Fruit fly (Drosophila melanogaster) whole organism, embryonic: ENCODE data around the gene trv.

ENCODE experiments used
- Blimp-1 ChIP-seq: fragments of 200-800 bp; sonication (Bioruptor generic); optimal IDR thresholded peaks from 3 replicates; lab custom pipeline; 2018; ENCODE audit warnings: missing biosample characterization, missing genetic modification characterization, mild to moderate bottlenecking, moderate library complexity, missing genetic modification reagents
- CG10147 ChIP-seq: fragments of 200-800 bp; sonication (Bioruptor generic); optimal IDR thresholded peaks from 2 replicates; lab custom pipeline; 2019; ENCODE audit warnings: missing biosample characterization, mild to moderate bottlenecking, missing genetic modification characterization, moderate library complexity
- CG11247 ChIP-seq: fragments of 200-800 bp; sonication (Bioruptor generic); IDR thresholded peaks from 2 replicates; pipeline ENCODE4 v1.3.6; 2022; ENCODE audit warnings: missing biosample characterization, missing genetic modification characterization
- CG11695 ChIP-seq: fragments of 200-800 bp; sonication (Bioruptor generic); IDR thresholded peaks from 3 replicates; pipeline ENCODE4 v1.3.6; 2022; ENCODE audit warnings: missing biosample characterization, missing genetic modification characterization
- CG13894 ChIP-seq: fragments of 200-800 bp; sonication (Bioruptor generic); optimal IDR thresholded peaks from 3 replicates; lab custom pipeline; 2018; ENCODE audit warnings: missing biosample characterization, mild to moderate bottlenecking, missing genetic modification characterization, moderate library complexity
- CG15514 ChIP-seq: fragments of 200-800 bp; sonication (Bioruptor generic); optimal IDR thresholded peaks from 3 replicates; lab custom pipeline; 2017; ENCODE audit warnings: missing biosample characterization, missing genetic modification characterization, mild to moderate bottlenecking, moderate library complexity, missing genetic modification reagents
- CG17802 ChIP-seq: fragments of 200-800 bp; sonication (Bioruptor generic); optimal IDR thresholded peaks from 2 replicates; lab custom pipeline; 2018; ENCODE audit warnings: missing biosample characterization, mild to moderate bottlenecking, missing genetic modification characterization, moderate library complexity
- CG18599 ChIP-seq: fragments of 200-800 bp; sonication (Bioruptor generic); optimal IDR thresholded peaks from 3 replicates; lab custom pipeline; 2017; ENCODE audit warnings: missing biosample characterization, missing genetic modification characterization, mild to moderate bottlenecking, moderate library complexity, missing genetic modification reagents
- CG2120 ChIP-seq: fragments of 200-800 bp; sonication (Bioruptor generic); optimal IDR thresholded peaks from 3 replicates; lab custom pipeline; 2016; ENCODE audit warnings: missing biosample characterization, missing genetic modification characterization
- CG2678 ChIP-seq: fragments of 200-800 bp; sonication (Bioruptor generic); optimal IDR thresholded peaks from 3 replicates; lab custom pipeline; 2019; ENCODE audit warnings: missing biosample characterization, mild to moderate bottlenecking, missing genetic modification characterization, moderate library complexity
- CG3281 ChIP-seq: fragments of 200-800 bp; sonication (Bioruptor generic); optimal IDR thresholded peaks from 3 replicates; lab custom pipeline; 2017; ENCODE audit warnings: missing biosample characterization, mild to moderate bottlenecking, missing genetic modification characterization
- CG3407 ChIP-seq: fragments of 200-800 bp; sonication (Bioruptor generic); optimal IDR thresholded peaks from 2 replicates; lab custom pipeline; 2018; ENCODE audit warnings: missing biosample characterization, mild to moderate bottlenecking, missing genetic modification characterization
- CG34376 ChIP-seq: fragments of 200-800 bp; sonication (Bioruptor generic); optimal IDR thresholded peaks from 2 replicates; lab custom pipeline; 2018; ENCODE audit warnings: missing biosample characterization, mild to moderate bottlenecking, missing genetic modification characterization
- CG7928 ChIP-seq: fragments of 200-800 bp; sonication (Bioruptor generic); optimal IDR thresholded peaks from 2 replicates; lab custom pipeline; 2017; ENCODE audit warnings: missing biosample characterization, mild to moderate bottlenecking, missing genetic modification characterization
- CrebB ChIP-seq: fragments of 200-800 bp; sonication (Bioruptor generic); optimal IDR thresholded peaks from 3 replicates; lab custom pipeline; 2018; ENCODE audit warnings: missing biosample characterization, mild to moderate bottlenecking, missing genetic modification characterization
- D19B ChIP-seq: fragments of 200-800 bp; sonication (Bioruptor generic); optimal IDR thresholded peaks from 2 replicates; lab custom pipeline; 2017; ENCODE audit warnings: missing biosample characterization, mild to moderate bottlenecking, missing genetic modification characterization
- Dbx ChIP-seq: fragments of 200-800 bp; sonication (Bioruptor generic); IDR thresholded peaks from 3 replicates; pipeline ENCODE4 v1.3.6; 2022; ENCODE audit warnings: missing biosample characterization, missing genetic modification characterization
- Dll ChIP-seq: fragments of 200-800 bp; sonication (Bioruptor generic); IDR thresholded peaks from 4 replicates; pipeline ENCODE4 v1.3.6; 2022; ENCODE audit warnings: missing biosample characterization, missing genetic modification characterization; ENCODE audit not compliant: partially characterized antibody
- Dref ChIP-seq: fragments of 200-800 bp; sonication (Bioruptor generic); IDR thresholded peaks from 2 replicates; pipeline ENCODE4 v1.3.6; 2022; ENCODE audit warnings: missing biosample characterization, missing genetic modification characterization
- E2f2 ChIP-seq: fragments of 200-800 bp; sonication (Bioruptor generic); IDR thresholded peaks from 2 replicates; pipeline ENCODE4 v1.3.6; 2022; ENCODE audit warnings: missing biosample characterization, missing genetic modification characterization
- Fer3 ChIP-seq: fragments of 200-800 bp; sonication (Bioruptor generic); optimal IDR thresholded peaks from 2 replicates; lab custom pipeline; 2018; ENCODE audit warnings: missing biosample characterization, mild to moderate bottlenecking, missing genetic modification characterization, moderate library complexity
- Hmr ChIP-seq: fragments of 200-800 bp; sonication (Bioruptor generic); optimal IDR thresholded peaks from 3 replicates; lab custom pipeline; 2017; ENCODE audit warnings: mild to moderate bottlenecking, missing biosample characterization, missing genetic modification reagents, missing genetic modification characterization
- Jarid2 ChIP-seq: fragments of 200-800 bp; sonication (Bioruptor generic); optimal IDR thresholded peaks from 3 replicates; lab custom pipeline; 2017; ENCODE audit warnings: mild to moderate bottlenecking, missing biosample characterization, missing genetic modification reagents, missing genetic modification characterization
- MTF-1 ChIP-seq: fragments of 200-800 bp; sonication (Bioruptor generic); optimal IDR thresholded peaks from 2 replicates; lab custom pipeline; 2018; ENCODE audit warnings: missing biosample characterization, mild to moderate bottlenecking, missing genetic modification characterization, borderline replicate concordance
- Oaz ChIP-seq: fragments of 200-800 bp; sonication (Bioruptor generic); IDR thresholded peaks from 2 replicates; pipeline ENCODE4 v1.3.6; 2022; ENCODE audit warnings: missing biosample characterization, missing genetic modification characterization
- Poxn ChIP-seq: fragments of 200-800 bp; sonication (Bioruptor generic); IDR thresholded peaks from 2 replicates; pipeline ENCODE4 v1.3.6; 2022; ENCODE audit warnings: missing biosample characterization, missing genetic modification characterization
- crol ChIP-seq: fragments of 200-800 bp; sonication (Bioruptor generic); IDR thresholded peaks from 2 replicates; pipeline ENCODE4 v1.3.6; 2022; ENCODE audit warnings: missing biosample characterization, missing genetic modification characterization
- cwo ChIP-seq: fragments of 200-800 bp; sonication (Bioruptor generic); optimal IDR thresholded peaks from 3 replicates; lab custom pipeline; 2017; ENCODE audit warnings: missing biosample characterization, missing genetic modification characterization, mild to moderate bottlenecking, moderate library complexity, missing genetic modification reagents
- dmrt99B ChIP-seq: fragments of 200-800 bp; sonication (Bioruptor generic); optimal IDR thresholded peaks from 2 replicates; lab custom pipeline; 2018; ENCODE audit warnings: missing biosample characterization, mild to moderate bottlenecking, missing genetic modification characterization, moderate library complexity
- emc ChIP-seq: fragments of 200-800 bp; sonication (Bioruptor generic); optimal IDR thresholded peaks from 2 replicates; lab custom pipeline; 2016; ENCODE audit warnings: missing biosample characterization, missing genetic modification characterization
- fd96Cb ChIP-seq: fragments of 200-800 bp; sonication (Bioruptor generic); optimal IDR thresholded peaks from 2 replicates; lab custom pipeline; 2018; ENCODE audit warnings: missing biosample characterization, mild to moderate bottlenecking, missing genetic modification characterization, moderate library complexity
- gcm2 ChIP-seq: fragments of 200-800 bp; sonication (Bioruptor generic); optimal IDR thresholded peaks from 2 replicates; lab custom pipeline; 2016; ENCODE audit warnings: missing biosample characterization, missing genetic modification characterization
- her ChIP-seq: fragments of 200-800 bp; sonication (Bioruptor generic); optimal IDR thresholded peaks from 2 replicates; lab custom pipeline; 2016; ENCODE audit warnings: missing biosample characterization, missing genetic modification characterization
- ind ChIP-seq: fragments of 200-800 bp; sonication (Bioruptor generic); optimal IDR thresholded peaks from 3 replicates; lab custom pipeline; 2016; ENCODE audit warnings: missing biosample characterization, missing genetic modification characterization
- prd ChIP-seq, 3 experiments: fragments of >200 bp in 2 of 3; fragments of 200-800 bp in 1 of 3; sonication (Bioruptor generic) in 1 of 3; optimal IDR thresholded peaks in 2 of 3; IDR thresholded peaks in 1 of 3; 2 replicates in 2 of 3; 3 replicates in 1 of 3; pipeline versions ENCODE4 v1.3.6 to Lab custom; 2017 to 2022; ENCODE audit warnings: missing biosample characterization in 1 of 3, missing genetic modification characterization in 1 of 3
- ranshi ChIP-seq: fragments of 200-800 bp; sonication (Bioruptor generic); IDR thresholded peaks from 2 replicates; pipeline ENCODE4 v1.3.6; 2022; ENCODE audit warnings: missing biosample characterization, missing genetic modification characterization
- row ChIP-seq: fragments of 200-800 bp; sonication (Bioruptor generic); IDR thresholded peaks from 3 replicates; pipeline ENCODE4 v1.3.6; 2022; ENCODE audit warnings: missing biosample characterization, missing genetic modification characterization
- scrt ChIP-seq: fragments of 200-800 bp; sonication (Bioruptor generic); optimal IDR thresholded peaks from 2 replicates; lab custom pipeline; 2018; ENCODE audit warnings: missing biosample characterization, mild to moderate bottlenecking, missing genetic modification characterization, moderate library complexity
- sens ChIP-seq: fragments of 200-800 bp; sonication (Bioruptor generic); peaks from one replicate; lab custom pipeline; 2016; ENCODE audit warnings: missing biosample characterization, missing genetic modification characterization
- slbo ChIP-seq: fragments of 200-800 bp; sonication (Bioruptor generic); IDR thresholded peaks from 2 replicates; pipeline ENCODE4 v1.3.6; 2022; ENCODE audit warnings: missing biosample characterization, missing genetic modification characterization
- sob ChIP-seq: fragments of 200-800 bp; sonication (Bioruptor generic); IDR thresholded peaks from 2 replicates; pipeline ENCODE4 v1.3.6; 2022; ENCODE audit warnings: missing biosample characterization, missing genetic modification characterization
- tx ChIP-seq: fragments of 200-800 bp; sonication (Bioruptor generic); optimal IDR thresholded peaks from 2 replicates; lab custom pipeline; 2016; ENCODE audit warnings: missing biosample characterization, missing genetic modification characterization

trv gene

dm6 chr3R:28020582-28020981, 5.8 kb upstream of the trv start (continued):
- TF ChIP-seq gcm2 (GFP tag; lab: Kevin White, UChicago) (no peak), CG11247 (GFP tag; lab: Robert Waterston, UW) (no peak), Dll (GFP tag; lab: Robert Waterston, UW) (no peak), Poxn (GFP tag; lab: Robert Waterston, UW) (no peak), row (GFP tag; lab: Robert Waterston, UW) (peak; percentile 50; the same call in 2 of the 3 replicates), CG3407 (GFP tag; lab: Kevin White, UChicago) (no peak), cwo (peak; percentile 4), CG10147 (GFP tag; lab: Kevin White, UChicago) (peak; percentile 22), CG17802 (tag; lab: Kevin White, UChicago) (no peak), dmrt99B (peak; percentile 40), CG13894 (tag; lab: Kevin White, UChicago) (peak; percentile 4), E2f2 (no peak), Jarid2 (GFP tag; lab: Kevin White, UChicago) (no peak), CrebB (tag; lab: Kevin White, UChicago) (no peak), sens (GFP tag; lab: Kevin White, UChicago) (peak; percentile 10), Hmr (peak; percentile 5), emc (GFP tag; lab: Kevin White, UChicago) (no peak), CG7928 (GFP tag; lab: Kevin White, UChicago) (no peak), slbo (GFP tag; lab: Robert Waterston, UW) (peak; percentile 31; the same call in 1 of the 2 replicates), CG34376 (GFP tag; lab: Kevin White, UChicago) (no peak), fd96Cb (tag; lab: Kevin White, UChicago) (peak; percentile 0), CG2120 (GFP tag; lab: Kevin White, UChicago) (peak; percentile 28), prd (optimal IDR thresholded peaks at IDR 0.05; lab: Kevin White, UChicago) (no peak), prd (GFP tag; IDR thresholded peaks at IDR 0.05; lab: Robert Waterston, UW) (0 out of 3 replicates have a peak, but pooled peaks have one; percentile 26), MTF-1 (no peak), sob (GFP tag; lab: Robert Waterston, UW) (peak; percentile 42; the same call in 1 of the 2 replicates), Fer3 (peak; percentile 21), CG2678 (tag; lab: Kevin White, UChicago) (peak; percentile 57), tx (GFP tag; lab: Kevin White, UChicago) (no peak), Blimp-1 (GFP tag; lab: Kevin White, UChicago) (peak; percentile 13), D19B (GFP tag; lab: Kevin White, UChicago) (no peak), CG11695 (GFP tag; lab: Robert Waterston, UW) (0 out of 3 replicates have a peak, but pooled peaks have one; percentile 18), CG3281 (GFP tag; lab: Kevin White, UChicago) (peak; percentile 34), her (no peak), ind (GFP tag; lab: Kevin White, UChicago) (peak; percentile 35), Dref (no peak), ranshi (GFP tag; lab: Robert Waterston, UW) (peak; percentile 26; the same call in 1 of the 2 replicates), Dbx (0 out of 3 replicates have a peak, but pooled peaks have one; percentile 31), crol (GFP tag; lab: Robert Waterston, UW) (no peak), CG18599 (peak; percentile 78), scrt (GFP tag; lab: Kevin White, UChicago) (peak; percentile 63), CG15514 (no peak), Oaz (no peak)
